Fruit fly (Drosophila melanogaster): ENCODE measurements around the gene Nup58.

The Nup58 gene

DNA sequence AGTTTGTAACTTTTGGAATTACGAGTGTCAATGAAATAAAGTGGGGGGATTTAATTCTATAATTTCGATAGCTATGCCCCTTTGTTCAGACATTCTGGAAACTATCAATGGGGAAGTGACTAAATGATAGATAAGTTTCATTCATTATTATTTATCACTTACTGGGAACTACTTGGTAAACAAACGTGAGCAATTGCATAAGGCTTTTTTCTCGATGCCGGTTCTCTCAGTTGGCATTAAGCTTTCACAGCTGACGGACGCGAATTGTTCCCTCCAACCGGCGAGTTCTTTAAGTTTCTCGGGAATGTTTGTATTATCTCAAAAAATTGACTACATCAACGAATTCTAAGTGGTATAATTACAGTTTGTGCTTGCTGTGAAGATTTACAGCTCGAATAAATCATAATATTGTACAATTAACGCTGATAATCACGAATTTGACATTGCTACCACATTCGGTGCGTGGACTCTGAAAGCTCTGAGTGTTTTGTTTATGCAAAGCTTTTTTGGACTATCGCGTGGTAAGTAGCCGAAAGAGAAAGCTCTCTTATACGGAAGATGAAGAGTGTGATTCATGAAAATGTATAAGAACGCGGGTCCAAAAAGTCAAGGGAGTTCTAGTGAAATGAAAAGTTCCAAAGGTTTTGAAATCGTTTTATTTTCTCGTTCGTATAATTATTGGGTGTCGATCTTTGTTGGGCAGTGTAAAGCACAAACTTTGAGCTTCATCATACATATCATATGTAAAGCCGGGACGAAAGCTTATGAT, 26.6 kb downstream of the Nup58 start, which contains the start of gene Naam (continued):
- TF ChIP-seq CG17359 (tag; optimal IDR thresholded peaks at IDR 0.05) (peak; percentile 79), CG2116 (GFP tag; optimal IDR thresholded peaks at IDR 0.05) (peak; percentile 41), Xbp1 (GFP tag; optimal IDR thresholded peaks at IDR 0.05) (peak; percentile 85), CG9609 (GFP tag; optimal IDR thresholded peaks at IDR 0.05) (peak; percentile 57), CG5245 (GFP tag; optimal IDR thresholded peaks at IDR 0.05) (peak; percentile 36), CG1832 (GFP tag; optimal IDR thresholded peaks at IDR 0.05) (no peak), CG17612 (GFP tag; IDR thresholded peaks at IDR 0.05) (0 out of 2 replicates have a peak, but pooled peaks have one; percentile 32), CG13624 (GFP tag; optimal IDR thresholded peaks at IDR 0.05) (peak; percentile 89), sc (optimal IDR thresholded peaks at IDR 0.05) (no peak), sc (GFP tag; optimal IDR thresholded peaks at IDR 0.05) (no peak), Sox100B (GFP tag; optimal IDR thresholded peaks at IDR 0.05) (no peak), CG7839 (tag; optimal IDR thresholded peaks at IDR 0.05) (peak; percentile 79), Awh (GFP tag; IDR thresholded peaks at IDR 0.05) (no peak), sqz (GFP tag; optimal IDR thresholded peaks at IDR 0.05) (no peak), CG12155 (GFP tag; optimal IDR thresholded peaks at IDR 0.05) (peak; percentile 71), CG6813 (GFP tag; optimal IDR thresholded peaks at IDR 0.05) (peak; percentile 86), CG14860 (GFP tag; IDR thresholded peaks at IDR 0.05; ENCODE audit: partially characterized antibody) (no peak), ap (GFP tag; IDR thresholded peaks at IDR 0.05) (peak; percentile 71), dmrt99B (tag; optimal IDR thresholded peaks at IDR 0.05) (peak; percentile 73), Nf-YA (GFP tag; IDR thresholded peaks at IDR 0.05) (peak; percentile 45; the same call in 1 of the 2 replicates), B-H1 (GFP tag; IDR thresholded peaks at IDR 0.05) (peak; percentile 46; the same call in 1 of the 3 replicates), CG18262 (tag; optimal IDR thresholded peaks at IDR 0.05) (peak; percentile 69), da (GFP tag; optimal IDR thresholded peaks at IDR 0.05) (peak; percentile 41), ara (GFP tag; IDR thresholded peaks at IDR 0.05) (peak; percentile 67; the same call in 1 of the 2 replicates), tgo (GFP tag; IDR thresholded peaks at IDR 0.05) (peak; percentile 76), CG10321 (GFP tag; IDR thresholded peaks at IDR 0.05) (no peak; the same call in 1 of the 2 replicates), sens (GFP tag) (peak; percentile 96), HLHmδ (GFP tag; optimal IDR thresholded peaks at IDR 0.05) (no peak), CG10959 (GFP tag; IDR thresholded peaks at IDR 0.05) (no peak), CG1233 (GFP tag; optimal IDR thresholded peaks at IDR 0.05) (peak; percentile 71), lola (GFP tag; optimal IDR thresholded peaks at IDR 0.05) (no peak), esg (GFP tag; conservative IDR thresholded peaks at IDR 0.05) (0 out of 2 replicates have a peak, but pooled peaks have one; percentile 15), CG2678 (tag; optimal IDR thresholded peaks at IDR 0.05) (peak; percentile 85), CG4328 (GFP tag; optimal IDR thresholded peaks at IDR 0.05) (peak; percentile 39), mam (GFP tag; optimal IDR thresholded peaks at IDR 0.05) (peak; percentile 86), otp (GFP tag; IDR thresholded peaks at IDR 0.05) (peak; percentile 62; the same call in 1 of the 3 replicates), CG4404 (GFP tag; IDR thresholded peaks at IDR 0.05) (no peak), shn (GFP tag; optimal IDR thresholded peaks at IDR 0.05) (peak; percentile 73), Hr3 (GFP tag; optimal IDR thresholded peaks at IDR 0.05) (peak; percentile 51), kah (GFP tag; optimal IDR thresholded peaks at IDR 0.05) (no peak), jing (GFP tag; optimal IDR thresholded peaks at IDR 0.05) (no peak), br (optimal IDR thresholded peaks at IDR 0.05) (no peak), Sin3A (optimal IDR thresholded peaks at IDR 0.05) (no peak), sna (GFP tag; IDR thresholded peaks at IDR 0.05; ENCODE audit: partially characterized antibody) (no peak), Kr (GFP tag; optimal IDR thresholded peaks at IDR 0.05) (no peak), CG6272 (GFP tag; IDR thresholded peaks at IDR 0.05) (peak; percentile 30; the same call in 1 of the 2 replicates), Eip74EF (GFP tag; optimal IDR thresholded peaks at IDR 0.05) (peak in 1 of 2 experiments; percentile 55), CG9797 (GFP tag; optimal IDR thresholded peaks at IDR 0.05) (no peak), phol (tag; optimal IDR thresholded peaks at IDR 0.05) (peak; percentile 57)
